Fruit fly (Drosophila melanogaster) whole organism, embryonic: Measurements from ENCODE around the gene tmod.

ENCODE experiments used
- Abd-B ChIP-seq: fragments of 200-800 bp; sonication (Bioruptor generic); optimal IDR thresholded peaks from 2 replicates; lab custom pipeline; 2018; ENCODE audit warnings: missing biosample characterization, mild to moderate bottlenecking, missing genetic modification characterization, moderate library complexity
- Aef1 ChIP-seq: fragments of 200-800 bp; sonication (Bioruptor generic); IDR thresholded peaks from 3 replicates; pipeline ENCODE4 v1.3.6; 2022; ENCODE audit warnings: missing biosample characterization, missing genetic modification characterization
- CG10321 ChIP-seq: fragments of 200-800 bp; sonication (Bioruptor generic); IDR thresholded peaks from 2 replicates; pipeline ENCODE4 v1.3.6; 2022; ENCODE audit warnings: missing biosample characterization, missing genetic modification characterization
- CG11085 ChIP-seq: fragments of 200-800 bp; sonication (Bioruptor generic); IDR thresholded peaks from 2 replicates; pipeline ENCODE4 v1.3.6; 2022; ENCODE audit warnings: missing biosample characterization, missing genetic modification characterization
- CG11247 ChIP-seq: fragments of 200-800 bp; sonication (Bioruptor generic); IDR thresholded peaks from 2 replicates; pipeline ENCODE4 v1.3.6; 2022; ENCODE audit warnings: missing biosample characterization, missing genetic modification characterization
- CG12104 ChIP-seq: fragments of 200-800 bp; sonication (Bioruptor generic); optimal IDR thresholded peaks from 3 replicates; lab custom pipeline; 2016; ENCODE audit warnings: missing biosample characterization, missing genetic modification characterization
- CG12744 ChIP-seq: fragments of 200-800 bp; sonication (Bioruptor generic); optimal IDR thresholded peaks from 2 replicates; lab custom pipeline; 2016; ENCODE audit warnings: missing biosample characterization, missing genetic modification characterization
- CG14050 ChIP-seq: fragments of 200-800 bp; sonication (Bioruptor generic); IDR thresholded peaks from 3 replicates; pipeline ENCODE4 v1.3.6; 2022; ENCODE audit warnings: missing biosample characterization, missing genetic modification characterization
- CG14667 ChIP-seq: fragments of 200-800 bp; sonication (Bioruptor generic); IDR thresholded peaks from 2 replicates; pipeline ENCODE4 v1.3.6; 2022; ENCODE audit warnings: missing biosample characterization, missing genetic modification characterization
- CG17361 ChIP-seq: fragments of 200-800 bp; sonication (Bioruptor generic); IDR thresholded peaks from 3 replicates; pipeline ENCODE4 v1.3.6; 2022; ENCODE audit warnings: missing biosample characterization, missing genetic modification characterization
- CG17829 ChIP-seq: fragments of 200-800 bp; optimal IDR thresholded peaks from 2 replicates; lab custom pipeline; 2019; ENCODE audit warnings: missing biosample characterization, mild to moderate bottlenecking, missing genetic modification characterization, moderate library complexity
- CG3281 ChIP-seq: fragments of 200-800 bp; sonication (Bioruptor generic); optimal IDR thresholded peaks from 3 replicates; lab custom pipeline; 2017; ENCODE audit warnings: missing biosample characterization, mild to moderate bottlenecking, missing genetic modification characterization
- CG7745 ChIP-seq: fragments of 200-800 bp; sonication (Bioruptor generic); optimal IDR thresholded peaks from 2 replicates; lab custom pipeline; 2018; ENCODE audit warnings: missing biosample characterization, mild to moderate bottlenecking, missing genetic modification characterization, moderate library complexity
- CG7839 ChIP-seq: fragments of 200-800 bp; sonication (Bioruptor generic); optimal IDR thresholded peaks from 3 replicates; lab custom pipeline; 2018; ENCODE audit warnings: missing biosample characterization, mild to moderate bottlenecking, missing genetic modification characterization, moderate library complexity
- CG9609 ChIP-seq: fragments of 200-800 bp; sonication (Bioruptor generic); optimal IDR thresholded peaks from 3 replicates; lab custom pipeline; 2016; ENCODE audit warnings: missing biosample characterization, missing genetic modification characterization
- Dbx ChIP-seq: fragments of 200-800 bp; sonication (Bioruptor generic); IDR thresholded peaks from 3 replicates; pipeline ENCODE4 v1.3.6; 2022; ENCODE audit warnings: missing biosample characterization, missing genetic modification characterization
- E2f2 ChIP-seq: fragments of 200-800 bp; sonication (Bioruptor generic); IDR thresholded peaks from 2 replicates; pipeline ENCODE4 v1.3.6; 2022; ENCODE audit warnings: missing biosample characterization, missing genetic modification characterization
- Elba2 ChIP-seq: fragments of 200-800 bp; sonication (Bioruptor generic); optimal IDR thresholded peaks from 3 replicates; lab custom pipeline; 2016; ENCODE audit warnings: missing biosample characterization, missing genetic modification characterization
- Fer2 ChIP-seq: fragments of 200-800 bp; sonication (Bioruptor generic); optimal IDR thresholded peaks from 2 replicates; lab custom pipeline; 2018; ENCODE audit warnings: missing biosample characterization, mild to moderate bottlenecking, missing genetic modification characterization, moderate library complexity
- HHEX ChIP-seq: fragments of 200-800 bp; sonication (Bioruptor generic); optimal IDR thresholded peaks from 3 replicates; lab custom pipeline; 2017; ENCODE audit warnings: missing biosample characterization, mild to moderate bottlenecking, missing genetic modification characterization, missing genetic modification reagents
- HmgD ChIP-seq: fragments of 200-800 bp; sonication (Bioruptor generic); optimal IDR thresholded peaks from 3 replicates; lab custom pipeline; 2016; ENCODE audit warnings: missing biosample characterization, missing genetic modification characterization
- HmgZ ChIP-seq: fragments of 200-800 bp; sonication (Bioruptor generic); optimal IDR thresholded peaks from 2 replicates; lab custom pipeline; 2018; ENCODE audit warnings: missing biosample characterization, mild to moderate bottlenecking, missing genetic modification characterization
- MBD-R2 ChIP-seq: fragments of 200-800 bp; sonication (Bioruptor generic); IDR thresholded peaks from 2 replicates; pipeline ENCODE4 v1.3.6; 2022; ENCODE audit warnings: missing biosample characterization, missing genetic modification characterization
- Nf-YA ChIP-seq: fragments of 200-800 bp; sonication (Bioruptor generic); IDR thresholded peaks from 2 replicates; pipeline ENCODE4 v1.3.6; 2022; ENCODE audit warnings: missing biosample characterization, missing genetic modification characterization
- Sry-β ChIP-seq: fragments of 200-800 bp; sonication (Bioruptor generic); optimal IDR thresholded peaks from 2 replicates; lab custom pipeline; 2018; ENCODE audit warnings: missing biosample characterization, mild to moderate bottlenecking, missing genetic modification characterization, moderate library complexity
- ac ChIP-seq: fragments of 200-800 bp; sonication (Bioruptor generic); optimal IDR thresholded peaks from 3 replicates; lab custom pipeline; 2017; ENCODE audit warnings: missing biosample characterization, mild to moderate bottlenecking, missing genetic modification characterization
- az2 ChIP-seq: fragments of 200-800 bp; sonication (Bioruptor generic); optimal IDR thresholded peaks from 3 replicates; lab custom pipeline; 2016; ENCODE audit warnings: missing biosample characterization, missing genetic modification characterization
- bigmax ChIP-seq: fragments of 200-800 bp; sonication (Bioruptor generic); optimal IDR thresholded peaks from 2 replicates; lab custom pipeline; 2018; ENCODE audit warnings: missing biosample characterization, mild to moderate bottlenecking, missing genetic modification characterization
- br ChIP-seq: fragments of >200 bp; optimal IDR thresholded peaks from 2 replicates; lab custom pipeline; 2017
- cato ChIP-seq: fragments of 200-800 bp; sonication (Bioruptor generic); optimal IDR thresholded peaks from 2 replicates; lab custom pipeline; 2016; ENCODE audit warnings: missing biosample characterization, missing genetic modification characterization, borderline replicate concordance
- chif ChIP-seq, 2 experiments: fragments of 200-800 bp; sonication (Bioruptor generic); optimal IDR thresholded peaks; 3 replicates each; lab custom pipeline; 2016; ENCODE audit warnings: missing biosample characterization in 2 of 2, missing genetic modification characterization in 2 of 2
- ci ChIP-seq: fragments of 200-800 bp; sonication (Bioruptor generic); IDR thresholded peaks from 3 replicates; pipeline ENCODE4 v1.3.6; 2022; ENCODE audit warnings: missing biosample characterization, missing genetic modification characterization
- cwo ChIP-seq: fragments of 200-800 bp; sonication (Bioruptor generic); optimal IDR thresholded peaks from 3 replicates; lab custom pipeline; 2017; ENCODE audit warnings: missing biosample characterization, missing genetic modification characterization, mild to moderate bottlenecking, moderate library complexity, missing genetic modification reagents
- dm ChIP-seq: fragments of 200-800 bp; sonication (Bioruptor generic); optimal IDR thresholded peaks from 3 replicates; lab custom pipeline; 2016; ENCODE audit warnings: missing biosample characterization, missing genetic modification characterization
- dpn ChIP-seq, 2 experiments: fragments of 200-800 bp; sonication (Bioruptor generic); optimal IDR thresholded peaks; 3 replicates each; lab custom pipeline; 2016; ENCODE audit warnings: missing biosample characterization in 2 of 2, missing genetic modification characterization in 2 of 2
- ewg ChIP-seq: fragments of 200-800 bp; sonication (Bioruptor generic); optimal IDR thresholded peaks from 3 replicates; lab custom pipeline; 2017; ENCODE audit warnings: mild to moderate bottlenecking, missing biosample characterization, missing genetic modification reagents, missing genetic modification characterization
- gcm ChIP-seq: fragments of 200-800 bp; sonication (Bioruptor generic); optimal IDR thresholded peaks from 2 replicates; lab custom pipeline; 2019; ENCODE audit warnings: missing biosample characterization, mild to moderate bottlenecking, missing genetic modification characterization, moderate library complexity
- insv ChIP-seq, 2 experiments: fragments of 200-800 bp; sonication (Bioruptor generic); optimal IDR thresholded peaks; 3 replicates each; lab custom pipeline; 2016 to 2018; ENCODE audit warnings: missing biosample characterization in 2 of 2, missing genetic modification characterization in 2 of 2
- lola ChIP-seq, 3 experiments: fragments of >200 bp in 2 of 3; fragments of 200-800 bp in 1 of 3; sonication (Bioruptor generic) in 1 of 3; optimal IDR thresholded peaks; 2 replicates each; lab custom pipeline; 2017 to 2019; ENCODE audit warnings: missing biosample characterization in 3 of 3, missing genetic modification characterization in 3 of 3, mild to moderate bottlenecking in 1 of 3, moderate library complexity in 1 of 3
- nom ChIP-seq: fragments of 200-800 bp; sonication (Bioruptor generic); optimal IDR thresholded peaks from 2 replicates; lab custom pipeline; 2017; ENCODE audit warnings: missing biosample characterization, missing genetic modification characterization, mild to moderate bottlenecking, moderate library complexity, missing genetic modification reagents
- oc ChIP-seq: fragments of 200-800 bp; sonication (Bioruptor generic); optimal IDR thresholded peaks from 2 replicates; lab custom pipeline; 2018; ENCODE audit warnings: missing biosample characterization, mild to moderate bottlenecking, missing genetic modification characterization, moderate library complexity
- rib ChIP-seq: fragments of 200-800 bp; sonication (Bioruptor generic); IDR thresholded peaks from 2 replicates; pipeline ENCODE4 v1.3.6; 2022; ENCODE audit warnings: missing biosample characterization, missing genetic modification characterization
- ro ChIP-seq: fragments of 200-800 bp; sonication (Bioruptor generic); IDR thresholded peaks from 2 replicates; pipeline ENCODE4 v1.3.6; 2022; ENCODE audit warnings: missing biosample characterization, missing genetic modification characterization
- run ChIP-seq: fragments of 200-800 bp; sonication (Bioruptor generic); optimal IDR thresholded peaks from 3 replicates; lab custom pipeline; 2018; ENCODE audit warnings: missing biosample characterization, mild to moderate bottlenecking, missing genetic modification characterization
- shn ChIP-seq: fragments of 200-800 bp; sonication (Bioruptor generic); optimal IDR thresholded peaks from 3 replicates; lab custom pipeline; 2016; ENCODE audit warnings: missing biosample characterization, missing genetic modification characterization
- stwl ChIP-seq: fragments of 200-800 bp; sonication (Bioruptor generic); optimal IDR thresholded peaks from 3 replicates; lab custom pipeline; 2018; ENCODE audit warnings: missing biosample characterization, mild to moderate bottlenecking, missing genetic modification characterization, moderate library complexity
- trh ChIP-seq: fragments of 200-800 bp; sonication (Bioruptor generic); optimal IDR thresholded peaks from 2 replicates; lab custom pipeline; 2016; ENCODE audit warnings: missing biosample characterization, missing genetic modification characterization
- twi ChIP-seq: fragments of 200-800 bp; optimal IDR thresholded peaks from 2 replicates; lab custom pipeline; 2019; ENCODE audit warnings: missing biosample characterization, mild to moderate bottlenecking, missing genetic modification characterization, moderate library complexity
- unpg ChIP-seq: fragments of 200-800 bp; sonication (Bioruptor generic); optimal IDR thresholded peaks from 3 replicates; lab custom pipeline; 2018; ENCODE audit warnings: missing biosample characterization, mild to moderate bottlenecking, missing genetic modification characterization, moderate library complexity
- zen ChIP-seq: fragments of 200-800 bp; sonication (Bioruptor generic); optimal IDR thresholded peaks from 3 replicates; lab custom pipeline; 2018; ENCODE audit warnings: missing biosample characterization, mild to moderate bottlenecking, missing genetic modification characterization, moderate library complexity

The tmod gene

DNA sequence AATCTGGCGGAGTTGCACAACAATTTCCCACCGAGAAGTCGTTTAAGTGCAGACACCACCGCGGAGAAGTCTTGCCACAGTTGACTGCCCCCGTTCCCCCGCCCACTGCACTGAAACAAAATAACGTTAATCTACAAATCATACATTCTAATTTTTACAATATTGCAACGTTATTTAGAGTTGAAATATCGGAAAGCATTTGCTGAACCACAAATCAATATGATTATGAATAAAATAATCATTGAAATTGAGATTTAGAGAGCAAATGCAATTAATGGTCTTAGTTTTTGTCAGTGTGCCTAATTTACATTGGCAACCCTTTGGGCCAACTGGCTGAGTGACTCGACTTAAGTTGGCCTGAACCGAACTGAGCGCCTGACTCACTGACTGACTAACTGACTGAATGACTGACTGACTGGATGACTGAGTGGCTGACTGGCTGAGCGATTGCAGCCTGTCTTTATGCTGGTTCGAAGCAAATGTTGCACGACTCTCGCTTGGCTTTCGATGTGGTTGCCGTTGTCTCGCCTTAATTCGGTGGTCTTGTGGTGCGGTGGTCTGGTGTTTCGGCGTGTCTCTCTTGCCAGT lies 38.2 kb downstream of the tmod start (continued):
- TF ChIP-seq zen (tag; lab: Kevin White, UChicago), result peak; percentile 67
- TF ChIP-seq CG11247 (GFP tag; lab: Robert Waterston, UW), result peak; percentile 52
- TF ChIP-seq ac (GFP tag; lab: Kevin White, UChicago), result no peak
- TF ChIP-seq dpn (GFP tag; optimal IDR thresholded peaks at IDR 0.05; lab: Kevin White, UChicago), result peak; percentile 67 to 76
- TF ChIP-seq CG12744 (GFP tag; lab: Kevin White, UChicago), result peak; percentile 22
- TF ChIP-seq CG7839 (tag; lab: Kevin White, UChicago), result peak; percentile 83
- 0 out of 2 replicates have a peak, but pooled peaks have one; percentile 11 for TF ChIP-seq rib
- TF ChIP-seq shn (GFP tag; lab: Kevin White, UChicago), result peak; percentile 13
- peak; percentile 15 for TF ChIP-seq CG12104 (GFP tag; lab: Kevin White, UChicago)
- peak in 1 of 3 experiments; percentile 80 for TF ChIP-seq lola (GFP tag; optimal IDR thresholded peaks at IDR 0.05; lab: Kevin White, UChicago)
- TF ChIP-seq Aef1 (GFP tag; lab: Robert Waterston, UW), result peak; percentile 57; the same call in 2 of the 3 replicates
- no peak for TF ChIP-seq CG7745 (tag; lab: Kevin White, UChicago)
- TF ChIP-seq HmgD (GFP tag; lab: Kevin White, UChicago), result no peak
- peak; percentile 64 for TF ChIP-seq run (tag; lab: Kevin White, UChicago)
- TF ChIP-seq Abd-B, result peak; percentile 58
- TF ChIP-seq gcm (GFP tag; lab: Kevin White, UChicago), result peak; percentile 82
- no peak for TF ChIP-seq Elba2 (GFP tag; lab: Kevin White, UChicago)
- 0 out of 3 replicates have a peak, but pooled peaks have one; percentile 19 for TF ChIP-seq Dbx (GFP tag; lab: Robert Waterston, UW)
- no peak for TF ChIP-seq insv (GFP tag; optimal IDR thresholded peaks at IDR 0.05; lab: Kevin White, UChicago)
- peak; percentile 79 for TF ChIP-seq HHEX (GFP tag; lab: Kevin White, UChicago)
- TF ChIP-seq Sry-β, result peak; percentile 28
- TF ChIP-seq ci, result peak; percentile 89
- TF ChIP-seq stwl (tag; lab: Kevin White, UChicago), result peak; percentile 25
- peak; percentile 89 for TF ChIP-seq oc (tag; lab: Kevin White, UChicago)
- no peak for TF ChIP-seq dm (GFP tag; lab: Kevin White, UChicago)
- peak; percentile 62; the same call in 2 of the 3 replicates for TF ChIP-seq CG14050 (GFP tag; lab: Robert Waterston, UW)
- no peak for TF ChIP-seq CG11085 (GFP tag; lab: Robert Waterston, UW)
- peak; percentile 56 for TF ChIP-seq ewg (GFP tag; lab: Kevin White, UChicago)
- TF ChIP-seq E2f2 (GFP tag; lab: Robert Waterston, UW), result peak; percentile 47
- no peak for TF ChIP-seq twi (tag; lab: Kevin White, UChicago)
- peak; percentile 46 for TF ChIP-seq CG9609 (GFP tag; lab: Kevin White, UChicago)
- peak; percentile 40; the same call in 1 of the 2 replicates for TF ChIP-seq CG10321 (GFP tag; lab: Robert Waterston, UW)
- TF ChIP-seq Nf-YA (GFP tag; lab: Robert Waterston, UW), result peak; percentile 73
- peak; percentile 70 to 76 for TF ChIP-seq chif (GFP tag; optimal IDR thresholded peaks at IDR 0.05; lab: Kevin White, UChicago)
- TF ChIP-seq MBD-R2, result peak; percentile 24; the same call in 1 of the 2 replicates
- peak; percentile 54 for TF ChIP-seq CG3281 (GFP tag; lab: Kevin White, UChicago)
- peak; percentile 45 for TF ChIP-seq CG14667
- no peak for TF ChIP-seq Fer2 (tag; lab: Kevin White, UChicago)
- TF ChIP-seq CG17361 (GFP tag; lab: Robert Waterston, UW), result no peak; the same call in none of the 3 replicates
- peak; percentile 81 for TF ChIP-seq az2 (GFP tag; lab: Kevin White, UChicago)
- peak; percentile 41 for TF ChIP-seq nom (GFP tag; lab: Kevin White, UChicago)
- TF ChIP-seq ro, result peak; percentile 46; the same call in 1 of the 2 replicates
- TF ChIP-seq trh (GFP tag; lab: Kevin White, UChicago), result peak; percentile 16
- TF ChIP-seq unpg, result peak; percentile 93
- TF ChIP-seq HmgZ (tag; lab: Kevin White, UChicago), result peak; percentile 66
- TF ChIP-seq bigmax (GFP tag; lab: Kevin White, UChicago), result no peak
- TF ChIP-seq cato, result peak; percentile 28
- no peak for TF ChIP-seq br (lab: Kevin White, UChicago)
- peak; percentile 87 for TF ChIP-seq CG17829 (tag; lab: Kevin White, UChicago)
- TF ChIP-seq cwo (GFP tag; lab: Kevin White, UChicago), result no peak
